Fruit fly (Drosophila melanogaster) S2 (cell line): ENCODE data around the gene wat.

Experiments
- CG8478 ChIP-seq: fragments of >200 bp; optimal IDR thresholded peaks from 2 replicates; lab custom pipeline; 2018
- CTCF ChIP-seq, 2 experiments: fragments of >200 bp; optimal IDR thresholded peaks; 2 replicates each; lab custom pipeline; 2018

DNA sequence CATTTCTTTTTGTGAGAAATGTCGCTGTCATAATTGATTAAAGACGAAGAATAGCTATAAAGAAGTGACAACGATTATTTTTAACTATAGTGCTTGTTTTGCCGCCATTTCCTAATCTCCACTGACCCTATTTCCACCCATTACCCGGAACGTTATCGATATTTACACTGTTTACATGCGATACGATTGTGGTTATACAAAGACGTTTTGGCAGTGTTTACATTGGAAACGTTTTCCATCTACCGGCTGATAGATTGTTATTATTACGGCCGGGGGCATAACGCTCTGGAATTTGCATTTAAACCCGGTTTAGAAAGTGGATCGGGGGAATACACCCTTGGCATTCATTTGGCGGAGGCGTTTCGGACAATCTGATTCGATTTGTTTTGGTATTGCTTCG is 46.1 kb upstream of the wat start:
- TF ChIP-seq CG8478 = no peak
- TF ChIP-seq CTCF (optimal IDR thresholded peaks at IDR 0.05; lab: Kevin White, UChicago) = no peak
